Worm (Caenorhabditis elegans): ENCODE results near the gene lron-7.

The lron-7 gene

ce11 chrX:7305520-7306186, 13.7 kb downstream of the lron-7 start, which contains the start of gene sur-5 (continued):
- no peak for TF ChIP-seq egl-27 (tag; optimal IDR thresholded peaks at IDR 0.05)
- TF ChIP-seq nhr-85 (tag), result peak; percentile 78
- peak; percentile 77 for TF ChIP-seq blmp-1 (tag; optimal IDR thresholded peaks at IDR 0.05)
- TF ChIP-seq lin-35 (GFP tag; optimal IDR thresholded peaks at IDR 0.05), result peak in 1 of 2 experiments; percentile 28
- no peak for TF ChIP-seq ceh-82 (tag; optimal IDR thresholded peaks at IDR 0.05)
- TF ChIP-seq sptf-1 (tag; optimal IDR thresholded peaks at IDR 0.05), result no peak
- no peak for TF ChIP-seq mab-9 (GFP tag; IDR thresholded peaks at IDR 0.05)
- TF ChIP-seq unc-130 (tag; optimal IDR thresholded peaks at IDR 0.05), result peak; percentile 17
- no peak for TF ChIP-seq nhr-76 (tag; optimal IDR thresholded peaks at IDR 0.05)
- peak; percentile 72 for TF ChIP-seq nhr-71 (tag; optimal IDR thresholded peaks at IDR 0.05)
- no peak for TF ChIP-seq unc-30 (tag; optimal IDR thresholded peaks at IDR 0.05)
- no peak for TF ChIP-seq ceh-90 (tag; optimal IDR thresholded peaks at IDR 0.05)
- TF ChIP-seq ets-5 (GFP tag; IDR thresholded peaks at IDR 0.05), result no peak
- TF ChIP-seq efl-1 (optimal IDR thresholded peaks at IDR 0.05), result no peak
- TF ChIP-seq efl-1 (GFP tag; optimal IDR thresholded peaks at IDR 0.05 in 1 of 2), result peak in 1 of 2 experiments; percentile 87
- TF ChIP-seq C34B4.2 (tag; optimal IDR thresholded peaks at IDR 0.05), result no peak
- no peak for TF ChIP-seq snpc-4 (tag; optimal IDR thresholded peaks at IDR 0.05)
- no peak for TF ChIP-seq mef-2 (tag; optimal IDR thresholded peaks at IDR 0.05)
- no peak for TF ChIP-seq nhr-84 (tag; optimal IDR thresholded peaks at IDR 0.05)
- no peak for TF ChIP-seq lsy-2 (tag; optimal IDR thresholded peaks at IDR 0.05)
- TF ChIP-seq lin-13 (GFP tag; optimal IDR thresholded peaks at IDR 0.05), result no peak
- peak; percentile 26 for TF ChIP-seq nhr-47 (tag; optimal IDR thresholded peaks at IDR 0.05)
- TF ChIP-seq zag-1 (tag; optimal IDR thresholded peaks at IDR 0.05), result no peak
- TF ChIP-seq fos-1 (tag; optimal IDR thresholded peaks at IDR 0.05), result no peak
- TF ChIP-seq ceh-63 (GFP tag; optimal IDR thresholded peaks at IDR 0.05), result no peak
- TF ChIP-seq ztf-4 (tag; optimal IDR thresholded peaks at IDR 0.05), result no peak
- no peak for TF ChIP-seq aly-2 (tag; optimal IDR thresholded peaks at IDR 0.05)
- TF ChIP-seq nhr-20 (tag; optimal IDR thresholded peaks at IDR 0.05), result peak; percentile 61
- TF ChIP-seq lir-3 (tag; optimal IDR thresholded peaks at IDR 0.05; ENCODE audit: poor library complexity), result peak; percentile 2
- no peak for TF ChIP-seq skn-1 (tag; optimal IDR thresholded peaks at IDR 0.05)
- TF ChIP-seq hlh-4 (tag; optimal IDR thresholded peaks at IDR 0.05), result no peak

- TF ChIP-seq xbp-1 (tag; optimal IDR thresholded peaks at IDR 0.05) (peak; percentile 91), nhr-85 (tag) (peak; percentile 80), fkh-8 (tag; optimal IDR thresholded peaks at IDR 0.05) (peak; percentile 14), unc-86 (tag; optimal IDR thresholded peaks at IDR 0.05) (peak; percentile 4), C34B4.2 (tag; optimal IDR thresholded peaks at IDR 0.05) (no peak), lsy-2 (tag; optimal IDR thresholded peaks at IDR 0.05) (peak; percentile 41 to 66), ceh-82 (tag; optimal IDR thresholded peaks at IDR 0.05) (peak; percentile 20 to 73 (median 38)), fos-1 (tag; optimal IDR thresholded peaks at IDR 0.05) (no peak), egl-27 (tag; optimal IDR thresholded peaks at IDR 0.05) (peak; percentile 54 to 56), nhr-84 (tag; optimal IDR thresholded peaks at IDR 0.05) (no peak), nhr-47 (tag; optimal IDR thresholded peaks at IDR 0.05) (peak; percentile 55), nhr-77 (tag; optimal IDR thresholded peaks at IDR 0.05) (peak; percentile 12), lin-35 (GFP tag; optimal IDR thresholded peaks at IDR 0.05) (peak; percentile 10 to 14), irx-1 (tag; optimal IDR thresholded peaks at IDR 0.05) (peak; percentile 38), sup-37 (GFP tag; optimal IDR thresholded peaks at IDR 0.05) (no peak), efl-1 (optimal IDR thresholded peaks at IDR 0.05) (peak; percentile 31 to 47), efl-1 (GFP tag; optimal IDR thresholded peaks at IDR 0.05 in 1 of 2) (peak in 1 of 2 experiments; percentile 78), jun-1 (tag; optimal IDR thresholded peaks at IDR 0.05) (peak; percentile 26), swsn-7 (tag; optimal IDR thresholded peaks at IDR 0.05) (peak; percentile 65), efl-3 (GFP tag; optimal IDR thresholded peaks at IDR 0.05) (no peak), nhr-237 (tag; optimal IDR thresholded peaks at IDR 0.05) (peak; percentile 60), dsc-1 (tag; optimal IDR thresholded peaks at IDR 0.05) (no peak), mdl-1 (tag; optimal IDR thresholded peaks at IDR 0.05) (peak in 1 of 2 experiments; percentile 65), C16A3.4 (tag; optimal IDR thresholded peaks at IDR 0.05) (no peak), sptf-1 (tag; optimal IDR thresholded peaks at IDR 0.05) (no peak), rnt-1 (tag; optimal IDR thresholded peaks at IDR 0.05) (peak; percentile 57), ceh-88 (GFP tag; IDR thresholded peaks at IDR 0.05) (no peak), fkh-10 (GFP tag; optimal IDR thresholded peaks at IDR 0.05) (peak; percentile 13), elt-3 (tag; optimal IDR thresholded peaks at IDR 0.05) (peak in 3 of 6 experiments; percentile 14 to 65 (median 49)), nhr-12 (tag; optimal IDR thresholded peaks at IDR 0.05) (no peak), isw-1 (GFP tag; IDR thresholded peaks at IDR 0.05) (peak; percentile 47), blmp-1 (tag; optimal IDR thresholded peaks at IDR 0.05) (peak; percentile 51), nhr-19 (GFP tag; conservative IDR thresholded peaks at IDR 0.05) (no peak; the same call in 1 of the 2 replicates)
Observed at ce11 chrX:7306434-7306833, 14.5 kb downstream of the lron-7 start.
